Worm (Caenorhabditis elegans) whole organism, L1 larva: ENCODE data around the gene K11H12.8.
A peak's percentile ranks its signal among the peaks of the same experiment; 100 is the strongest.

Experiments
- C34B4.2 ChIP-seq: sonication (generic microtip); optimal IDR thresholded peaks from 2 replicates; lab custom pipeline; 2017; ENCODE audit warnings: mild to moderate bottlenecking, missing genetic modification characterization, missing compliant biosample characterization
- F16B12.6 ChIP-seq: fragments of 150-350 bp; optimal IDR thresholded peaks from 2 replicates; lab custom pipeline; 2014; ENCODE audit warnings: missing biosample characterization, missing genetic modification characterization
- alr-1 ChIP-seq: fragments of 200-800 bp; sonication (Bioruptor generic); optimal IDR thresholded peaks from 2 replicates; lab custom pipeline; 2018; ENCODE audit warnings: borderline replicate concordance, mild to moderate bottlenecking, missing genetic modification characterization, missing compliant biosample characterization
- aly-2 ChIP-seq: fragments of 150-350 bp; optimal IDR thresholded peaks from 2 replicates; lab custom pipeline; 2014; ENCODE audit warnings: missing biosample characterization, missing genetic modification characterization
- ama-1 ChIP-seq: fragments of 150-350 bp; optimal IDR thresholded peaks from 2 replicates; lab custom pipeline; 2014
- ceh-8 ChIP-seq: fragments of 200-800 bp; sonication (Bioruptor generic); optimal IDR thresholded peaks from 2 replicates; lab custom pipeline; 2018; ENCODE audit warnings: mild to moderate bottlenecking, missing genetic modification characterization, moderate library complexity, missing compliant biosample characterization
- ceh-82 ChIP-seq, 3 experiments: fragments of 150-350 bp in 1 of 3; sonication (generic microtip) in 2 of 3; optimal IDR thresholded peaks; 2 replicates each; lab custom pipeline; 2014 to 2017; ENCODE audit warnings: missing biosample characterization in 3 of 3, missing genetic modification characterization in 3 of 3
- ceh-88 ChIP-seq: fragments of 200-800 bp; sonication (Bioruptor generic); IDR thresholded peaks from 2 replicates; pipeline ENCODE4 v1.3.6; 2022; ENCODE audit warnings: missing genetic modification characterization, missing compliant biosample characterization
- ceh-90 ChIP-seq: sonication (generic microtip); optimal IDR thresholded peaks from 2 replicates; lab custom pipeline; 2016; ENCODE audit warnings: missing genetic modification characterization, missing compliant biosample characterization
- ces-1 ChIP-seq: fragments of 150-350 bp; optimal IDR thresholded peaks from 2 replicates; lab custom pipeline; 2014; ENCODE audit warnings: missing biosample characterization, missing genetic modification reagents, missing genetic modification characterization
- dpl-1 ChIP-seq, 3 experiments: fragments of 150-350 bp in 2 of 3; sonication (generic microtip) in 1 of 3; optimal IDR thresholded peaks; 2 replicates each; lab custom pipeline; 2014 to 2017; ENCODE audit warnings: missing biosample characterization in 3 of 3, missing genetic modification characterization in 3 of 3, missing genetic modification reagents in 3 of 3
- dsc-1 ChIP-seq: sonication (generic microtip); optimal IDR thresholded peaks from 2 replicates; lab custom pipeline; 2016; ENCODE audit warnings: mild to moderate bottlenecking, missing genetic modification characterization, missing compliant biosample characterization
- efl-1 ChIP-seq, 4 experiments: fragments of 150-350 bp; optimal IDR thresholded peaks in 3 of 4; peaks in 1 of 4; 1 replicate in 1 of 4; 2 replicates in 3 of 4; lab custom pipeline; 2014; ENCODE audit warnings: missing biosample characterization in 2 of 4, missing genetic modification characterization in 2 of 4, missing genetic modification reagents in 2 of 4
- efl-3 ChIP-seq: fragments of 200-800 bp; sonication (Bioruptor generic); optimal IDR thresholded peaks from 2 replicates; lab custom pipeline; 2018; ENCODE audit warnings: mild to moderate bottlenecking, missing genetic modification characterization, missing compliant biosample characterization
- egl-27 ChIP-seq, 2 experiments: fragments of 150-350 bp in 1 of 2; sonication (generic microtip); optimal IDR thresholded peaks; 3 replicates each; lab custom pipeline; 2017 to 2018; ENCODE audit warnings: missing biosample characterization in 2 of 2, missing genetic modification characterization in 2 of 2, missing genetic modification reagents in 2 of 2
- elt-3 ChIP-seq, 6 experiments: fragments of 150-350 bp in 1 of 6; sonication (generic microtip); optimal IDR thresholded peaks; 2 replicates each; lab custom pipeline; 2017 to 2018; ENCODE audit warnings: missing biosample characterization in 6 of 6, missing genetic modification characterization in 6 of 6, inconsistent platforms in 1 of 6
- ets-5 ChIP-seq: fragments of 200-800 bp; sonication (Bioruptor generic); IDR thresholded peaks from 2 replicates; pipeline ENCODE4 v1.3.6; 2022; ENCODE audit warnings: missing genetic modification characterization, missing compliant biosample characterization
- fkh-10 ChIP-seq: sonication (generic microtip); optimal IDR thresholded peaks from 2 replicates; lab custom pipeline; 2017; ENCODE audit warnings: missing biosample characterization, missing genetic modification reagents, missing genetic modification characterization
- fos-1 ChIP-seq: fragments of 150-350 bp; optimal IDR thresholded peaks from 2 replicates; lab custom pipeline; 2014; ENCODE audit warnings: missing biosample characterization, missing genetic modification characterization
- hlh-4 ChIP-seq: sonication (generic microtip); optimal IDR thresholded peaks from 2 replicates; lab custom pipeline; 2016; ENCODE audit warnings: mild to moderate bottlenecking, missing genetic modification characterization, missing compliant biosample characterization
- isw-1 ChIP-seq: fragments of 200-800 bp; sonication (Bioruptor generic); IDR thresholded peaks from 2 replicates; pipeline ENCODE4 v1.3.6; 2022; ENCODE audit warnings: missing genetic modification characterization, missing compliant biosample characterization
- jun-1 ChIP-seq: fragments of 150-350 bp; optimal IDR thresholded peaks from 2 replicates; lab custom pipeline; 2014; ENCODE audit warnings: missing biosample characterization, missing genetic modification reagents, missing genetic modification characterization
- lin-13 ChIP-seq: fragments of 150-350 bp; optimal IDR thresholded peaks from 2 replicates; lab custom pipeline; 2014; ENCODE audit warnings: missing biosample characterization, missing genetic modification reagents, missing genetic modification characterization
- lin-14 ChIP-seq: fragments of 200-800 bp; sonication (Bioruptor generic); optimal IDR thresholded peaks from 2 replicates; lab custom pipeline; 2018; ENCODE audit warnings: mild to moderate bottlenecking, missing genetic modification characterization, moderate library complexity, missing compliant biosample characterization
- lin-15B ChIP-seq: fragments of 150-350 bp; sonication (generic microtip); optimal IDR thresholded peaks from 3 replicates; lab custom pipeline; 2014; ENCODE audit warnings: missing biosample characterization, missing genetic modification characterization
- lin-35 ChIP-seq, 2 experiments: fragments of 150-350 bp; optimal IDR thresholded peaks; 2 replicates each; lab custom pipeline; 2014; ENCODE audit warnings: missing biosample characterization in 2 of 2, missing genetic modification characterization in 2 of 2, missing genetic modification reagents in 2 of 2
- lsy-2 ChIP-seq, 2 experiments: fragments of 150-350 bp; optimal IDR thresholded peaks; 2 replicates each; lab custom pipeline; 2014; ENCODE audit warnings: missing biosample characterization in 2 of 2, missing genetic modification characterization in 2 of 2
- mdl-1 ChIP-seq, 2 experiments: fragments of 150-350 bp; optimal IDR thresholded peaks; 2 replicates each; lab custom pipeline; 2014 to 2017; ENCODE audit warnings: missing biosample characterization in 2 of 2, missing genetic modification characterization in 2 of 2, inconsistent platforms in 1 of 2
- nhr-11 ChIP-seq: fragments of 150-350 bp; optimal IDR thresholded peaks from 2 replicates; lab custom pipeline; 2014; ENCODE audit warnings: missing biosample characterization, missing genetic modification characterization
- nhr-12 ChIP-seq: sonication (generic microtip); optimal IDR thresholded peaks from 2 replicates; lab custom pipeline; 2017; ENCODE audit warnings: missing biosample characterization, missing genetic modification characterization
- nhr-237 ChIP-seq: fragments of 150-350 bp; optimal IDR thresholded peaks from 2 replicates; lab custom pipeline; 2014; ENCODE audit warnings: missing biosample characterization, missing genetic modification characterization
- nhr-84 ChIP-seq: sonication (generic microtip); optimal IDR thresholded peaks from 2 replicates; lab custom pipeline; 2017; ENCODE audit warnings: missing biosample characterization, missing genetic modification characterization
- nhr-85 ChIP-seq: sonication (generic microtip); peaks from one replicate; lab custom pipeline; 2016; ENCODE audit warnings: missing genetic modification characterization, inconsistent platforms, missing compliant biosample characterization
- nhr-90 ChIP-seq: sonication (generic microtip); optimal IDR thresholded peaks from 2 replicates; lab custom pipeline; 2016; ENCODE audit warnings: mild to moderate bottlenecking, missing genetic modification characterization, missing compliant biosample characterization; ENCODE audit not compliant: poor library complexity
- pqm-1 ChIP-seq: sonication (generic microtip); optimal IDR thresholded peaks from 3 replicates; lab custom pipeline; 2017; ENCODE audit warnings: missing biosample characterization, missing genetic modification characterization
- snpc-4 ChIP-seq: fragments of 150-350 bp; optimal IDR thresholded peaks from 2 replicates; lab custom pipeline; 2014; ENCODE audit warnings: missing biosample characterization, missing genetic modification characterization
- sptf-1 ChIP-seq: fragments of 150-350 bp; optimal IDR thresholded peaks from 2 replicates; lab custom pipeline; 2014; ENCODE audit warnings: missing biosample characterization, missing genetic modification characterization
- sup-37 ChIP-seq: fragments of 200-800 bp; sonication (Bioruptor generic); optimal IDR thresholded peaks from 2 replicates; lab custom pipeline; 2018; ENCODE audit warnings: mild to moderate bottlenecking, missing genetic modification characterization, missing compliant biosample characterization
- unc-130 ChIP-seq: fragments of 150-350 bp; optimal IDR thresholded peaks from 2 replicates; lab custom pipeline; 2017; ENCODE audit warnings: missing biosample characterization, missing genetic modification characterization, inconsistent platforms
- unc-30 ChIP-seq: sonication (generic microtip); optimal IDR thresholded peaks from 2 replicates; lab custom pipeline; 2017; ENCODE audit warnings: missing biosample characterization, missing genetic modification characterization
- unc-98 ChIP-seq: fragments of 200-800 bp; sonication (Bioruptor generic); IDR thresholded peaks from 2 replicates; pipeline ENCODE4 v1.3.6; 2022; ENCODE audit warnings: missing genetic modification characterization, missing compliant biosample characterization
- vab-15 ChIP-seq: sonication (generic microtip); optimal IDR thresholded peaks from 2 replicates; lab custom pipeline; 2017; ENCODE audit warnings: missing genotype, mild to moderate bottlenecking, missing genetic modification characterization, missing compliant biosample characterization
- zip-4 ChIP-seq: fragments of 200-800 bp; sonication (Bioruptor generic); optimal IDR thresholded peaks from 2 replicates; lab custom pipeline; 2018; ENCODE audit warnings: mild to moderate bottlenecking, missing genetic modification characterization, moderate library complexity, missing compliant biosample characterization

Gene K11H12.8

DNA sequence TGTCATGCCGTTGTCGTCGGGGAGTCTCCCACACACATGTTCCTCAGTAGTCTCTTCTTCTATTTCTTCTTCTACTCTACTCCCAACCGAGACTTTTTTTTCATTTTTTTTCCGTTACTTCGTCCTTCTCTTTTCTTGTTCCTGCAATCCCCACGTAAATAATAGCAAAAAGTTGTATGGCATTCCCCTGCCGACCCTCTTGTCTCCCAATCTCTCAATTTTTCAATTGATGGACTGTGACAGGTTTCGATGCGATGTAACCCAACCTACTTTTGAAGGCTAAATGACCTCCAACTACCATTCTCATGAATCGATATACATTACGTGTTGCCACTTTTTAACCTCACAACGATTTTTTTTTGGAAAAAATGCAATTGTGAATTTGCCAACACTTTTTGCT is 8.9 kb downstream of the K11H12.8 start (continued):
- no peak for TF ChIP-seq ceh-82 (tag; optimal IDR thresholded peaks at IDR 0.05; lab: Kevin White, UChicago)
- TF ChIP-seq nhr-84 (tag; lab: Kevin White, UChicago) = no peak
- no peak for TF ChIP-seq ets-5 (GFP tag; lab: Robert Waterston, UW)
- TF ChIP-seq lin-14 (GFP tag; lab: Kevin White, UChicago) = peak; percentile 82
- no peak for TF ChIP-seq zip-4 (GFP tag; lab: Kevin White, UChicago)
- no peak for TF ChIP-seq isw-1 (GFP tag; lab: Robert Waterston, UW)
- peak; percentile 42 for TF ChIP-seq dsc-1 (tag; lab: Kevin White, UChicago)
- TF ChIP-seq nhr-12 (tag; lab: Kevin White, UChicago) = no peak
- TF ChIP-seq ces-1 = no peak
- TF ChIP-seq efl-3 = no peak

DNA sequence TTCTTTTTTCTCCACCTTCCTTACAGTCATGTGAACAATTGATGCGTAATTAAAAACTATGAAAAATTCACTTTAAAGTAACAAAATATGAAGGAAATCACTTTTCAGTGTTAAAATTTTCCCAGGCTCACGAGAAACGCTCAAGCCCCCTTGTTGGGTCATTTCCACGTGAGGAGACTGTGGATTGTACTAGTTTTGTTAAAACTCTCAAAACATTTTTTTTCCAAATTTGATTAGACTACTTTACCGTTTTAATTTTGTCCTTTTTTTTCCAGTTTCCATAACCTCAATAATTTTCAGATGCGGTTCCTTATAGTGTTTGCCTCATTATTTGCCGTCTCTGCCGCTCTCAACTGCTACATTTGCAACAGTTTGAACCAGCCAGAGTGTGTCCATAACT is 10.0 kb downstream of the K11H12.8 start, which contains the start of gene K11H12.7:
K11H12.7 (plus strand) TSS at position 301 of the 400 bp plus-strand sequence.
- TF ChIP-seq unc-130 (tag; lab: Kevin White, UChicago) = no peak
- no peak for TF ChIP-seq ets-5 (GFP tag; lab: Robert Waterston, UW)
- TF ChIP-seq sptf-1 (tag; lab: Kevin White, UChicago) = no peak
- TF ChIP-seq aly-2 (tag; lab: Kevin White, UChicago) = no peak
- no peak for TF ChIP-seq ama-1 (lab: Kevin White, UChicago)
- TF ChIP-seq nhr-237 (tag; lab: Kevin White, UChicago) = no peak
- no peak for TF ChIP-seq fos-1 (tag; lab: Kevin White, UChicago)
- TF ChIP-seq alr-1 = no peak
- no peak for TF ChIP-seq zip-4 (GFP tag; lab: Kevin White, UChicago)

DNA sequence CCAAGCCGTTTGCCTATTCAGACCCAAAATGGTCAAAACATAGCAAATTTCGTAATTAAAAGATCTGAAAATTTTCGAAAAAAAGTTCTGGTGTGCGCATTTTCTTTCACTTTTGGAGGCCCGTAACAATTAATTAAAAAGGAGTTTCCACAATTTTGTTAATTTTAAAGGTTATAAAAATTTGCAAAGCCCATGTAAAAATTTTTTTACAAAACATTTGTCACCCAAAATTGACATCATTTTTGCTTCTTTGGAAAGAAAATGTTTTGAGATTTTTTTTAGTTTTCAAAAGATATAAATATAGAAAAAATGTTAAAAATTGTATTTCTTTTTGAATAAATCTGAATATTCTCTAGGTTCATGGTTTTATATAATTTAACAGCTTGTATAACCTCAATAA is 11.8 kb downstream of the K11H12.8 start, which contains the start of gene K11H12.6:
K11H12.6 (plus strand) TSS at position 301 of the 400 bp plus-strand sequence.
- no peak for TF ChIP-seq alr-1
- TF ChIP-seq unc-98 = no peak
- TF ChIP-seq fos-1 (tag; lab: Kevin White, UChicago) = no peak
- no peak for TF ChIP-seq hlh-4 (tag; lab: Kevin White, UChicago)

DNA sequence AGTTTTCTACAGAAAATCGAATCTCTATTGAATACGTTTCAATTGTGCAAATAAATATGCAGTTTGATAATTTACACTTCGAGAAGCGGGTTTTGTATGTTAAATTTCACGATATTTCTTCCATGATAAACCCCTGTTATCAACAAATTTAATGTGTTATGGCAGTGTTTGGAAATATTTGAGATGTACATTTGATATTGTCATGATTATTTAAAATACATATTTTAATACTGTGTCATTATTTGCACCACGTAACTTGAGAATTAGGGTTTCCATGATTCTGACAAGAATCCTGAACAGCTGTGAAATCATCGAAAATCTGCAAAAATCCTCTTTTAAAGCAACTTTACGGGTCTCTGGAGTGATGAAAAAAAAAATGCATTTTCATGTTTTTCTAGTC is 15.3 kb downstream of the K11H12.8 start, which contains the start of gene K11H12.11:
K11H12.11 (minus strand) TSS at position 101 of the 400 bp plus-strand sequence.
- no peak for TF ChIP-seq efl-1 (optimal IDR thresholded peaks at IDR 0.05; lab: Kevin White, UChicago)
- TF ChIP-seq efl-1 (GFP tag; optimal IDR thresholded peaks at IDR 0.05 in 1 of 2; lab: Kevin White, UChicago) = peak in 1 of 2 experiments; percentile 35
- TF ChIP-seq vab-15 (tag; lab: Kevin White, UChicago) = no peak
- TF ChIP-seq nhr-85 (tag; lab: Kevin White, UChicago) = peak; percentile 6
- no peak for TF ChIP-seq fos-1 (tag; lab: Kevin White, UChicago)
- no peak for TF ChIP-seq lin-15B
- no peak for TF ChIP-seq fkh-10 (GFP tag; lab: Kevin White, UChicago)
- no peak for TF ChIP-seq lin-35 (GFP tag; optimal IDR thresholded peaks at IDR 0.05; lab: Kevin White, UChicago)
- no peak for TF ChIP-seq ceh-82 (tag; optimal IDR thresholded peaks at IDR 0.05; lab: Kevin White, UChicago)
- no peak for TF ChIP-seq snpc-4 (tag; lab: Kevin White, UChicago)
- TF ChIP-seq dpl-1 (GFP tag; optimal IDR thresholded peaks at IDR 0.05; lab: Kevin White, UChicago) = no peak
- no peak for TF ChIP-seq lsy-2 (tag; optimal IDR thresholded peaks at IDR 0.05; lab: Kevin White, UChicago)

DNA sequence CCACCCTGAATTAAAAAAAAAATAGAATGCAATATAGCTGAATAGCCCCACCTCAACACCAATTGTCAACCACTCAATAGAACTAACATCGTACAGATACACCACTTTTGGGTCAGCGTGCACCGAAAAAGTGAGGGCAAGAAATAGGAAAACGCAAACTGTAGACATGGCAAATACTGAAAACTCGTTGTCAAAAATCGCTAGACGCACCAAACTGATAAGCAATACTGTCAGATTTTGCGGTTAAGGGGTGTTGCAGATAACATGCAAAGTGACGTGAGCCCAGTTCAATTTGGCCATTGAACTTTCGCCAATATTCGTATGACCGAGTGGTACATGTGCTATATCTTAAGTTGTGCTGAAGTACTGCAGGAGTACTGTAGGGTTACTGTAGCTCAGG is 18.1 kb downstream of the K11H12.8 start, which contains the start of gene K11H12.3:
K11H12.3 (minus strand) TSS at position 168 of the 400 bp plus-strand sequence.
- TF ChIP-seq egl-27 (tag; optimal IDR thresholded peaks at IDR 0.05; lab: Kevin White, UChicago) (no peak), ceh-88 (GFP tag; lab: Robert Waterston, UW) (no peak), lin-15B (no peak), jun-1 (no peak), lsy-2 (tag; optimal IDR thresholded peaks at IDR 0.05; lab: Kevin White, UChicago) (no peak), nhr-11 (no peak), nhr-90 (tag; lab: Kevin White, UChicago) (no peak), ceh-8 (no peak), sptf-1 (tag; lab: Kevin White, UChicago) (no peak), dsc-1 (tag; lab: Kevin White, UChicago) (no peak), efl-1 (optimal IDR thresholded peaks at IDR 0.05; lab: Kevin White, UChicago) (no peak), efl-1 (GFP tag; optimal IDR thresholded peaks at IDR 0.05 in 1 of 2; lab: Kevin White, UChicago) (peak in 1 of 2 experiments; percentile 29), sup-37 (GFP tag; lab: Kevin White, UChicago) (no peak), lin-35 (GFP tag; optimal IDR thresholded peaks at IDR 0.05; lab: Kevin White, UChicago) (peak in 1 of 2 experiments; percentile 4), mdl-1 (tag; optimal IDR thresholded peaks at IDR 0.05; lab: Kevin White, UChicago) (no peak), efl-3 (no peak), lin-13 (GFP tag; lab: Kevin White, UChicago) (no peak), snpc-4 (tag; lab: Kevin White, UChicago) (no peak), ama-1 (lab: Kevin White, UChicago) (no peak), ceh-90 (tag; lab: Kevin White, UChicago) (no peak), unc-30 (no peak), F16B12.6 (tag; lab: Kevin White, UChicago) (no peak), C34B4.2 (tag; lab: Kevin White, UChicago) (no peak), pqm-1 (no peak), elt-3 (tag; optimal IDR thresholded peaks at IDR 0.05; lab: Kevin White, UChicago) (no peak)
